Worm (Caenorhabditis elegans) whole organism, late embryonic: ENCODE measurements around the gene F53F4.7.

Experiments
- K02D7.2 ChIP-seq: sonication (generic microtip); optimal IDR thresholded peaks from 2 replicates; lab custom pipeline; 2017; ENCODE audit warnings: mild to moderate bottlenecking, missing genetic modification characterization, missing compliant biosample characterization
- Y22D7AL.16 ChIP-seq: sonication (generic microtip); optimal IDR thresholded peaks from 2 replicates; lab custom pipeline; 2016; ENCODE audit warnings: missing genetic modification characterization, missing compliant biosample characterization
- ama-1 ChIP-seq: fragments of 150-350 bp; optimal IDR thresholded peaks from 2 replicates; lab custom pipeline; 2014
- ceh-14 ChIP-seq: sonication (generic microtip); optimal IDR thresholded peaks from 2 replicates; lab custom pipeline; 2016; ENCODE audit warnings: missing genotype, missing genetic modification characterization, missing compliant biosample characterization
- ceh-18 ChIP-seq: sonication (generic microtip); optimal IDR thresholded peaks from 2 replicates; lab custom pipeline; 2016; ENCODE audit warnings: missing genetic modification characterization, missing compliant biosample characterization
- ceh-19 ChIP-seq: fragments of 200-800 bp; sonication (Bioruptor generic); optimal IDR thresholded peaks from 2 replicates; lab custom pipeline; 2018; ENCODE audit warnings: mild to moderate bottlenecking, missing genetic modification characterization, missing compliant biosample characterization
- ceh-2 ChIP-seq: sonication (generic microtip); optimal IDR thresholded peaks from 2 replicates; lab custom pipeline; 2016; ENCODE audit warnings: missing genotype, missing genetic modification characterization, missing compliant biosample characterization
- ceh-30 ChIP-seq: fragments of 150-350 bp; optimal IDR thresholded peaks from 2 replicates; lab custom pipeline; 2014; ENCODE audit warnings: missing biosample characterization, missing genetic modification characterization
- ceh-31 ChIP-seq: sonication (generic microtip); optimal IDR thresholded peaks from 2 replicates; lab custom pipeline; 2016; ENCODE audit warnings: missing genetic modification characterization, missing compliant biosample characterization
- ceh-34 ChIP-seq: sonication (generic microtip); optimal IDR thresholded peaks from 2 replicates; lab custom pipeline; 2016; ENCODE audit warnings: mild to moderate bottlenecking, missing genetic modification characterization, missing compliant biosample characterization
- ceh-48 ChIP-seq: sonication (generic microtip); optimal IDR thresholded peaks from 2 replicates; lab custom pipeline; 2016; ENCODE audit warnings: missing genetic modification characterization, inconsistent platforms, missing compliant biosample characterization
- ceh-6 ChIP-seq: fragments of 200-800 bp; sonication (Bioruptor generic); optimal IDR thresholded peaks from 2 replicates; lab custom pipeline; 2018; ENCODE audit warnings: mild to moderate bottlenecking, missing genetic modification characterization, missing compliant biosample characterization
- dmd-4 ChIP-seq: sonication (generic microtip); optimal IDR thresholded peaks from 2 replicates; lab custom pipeline; 2016; ENCODE audit warnings: borderline replicate concordance, missing genetic modification characterization, missing compliant biosample characterization
- eyg-1 ChIP-seq: sonication (generic microtip); optimal IDR thresholded peaks from 2 replicates; lab custom pipeline; 2016; ENCODE audit warnings: missing genotype, missing genetic modification characterization, missing compliant biosample characterization
- fkh-10 ChIP-seq: fragments of 150-350 bp; optimal IDR thresholded peaks from 2 replicates; lab custom pipeline; 2014; ENCODE audit warnings: missing biosample characterization, missing genetic modification reagents, missing genetic modification characterization
- hlh-13 ChIP-seq: fragments of 200-800 bp; sonication (Bioruptor generic); optimal IDR thresholded peaks from 2 replicates; lab custom pipeline; 2018; ENCODE audit warnings: mild to moderate bottlenecking, missing genetic modification characterization, missing compliant biosample characterization
- hlh-15 ChIP-seq: sonication (generic microtip); optimal IDR thresholded peaks from 2 replicates; lab custom pipeline; 2016; ENCODE audit warnings: missing genetic modification characterization, missing compliant biosample characterization
- hlh-30 ChIP-seq: sonication (generic microtip); optimal IDR thresholded peaks from 2 replicates; lab custom pipeline; 2017; ENCODE audit warnings: antibody characterized with exemption, missing genetic modification characterization, missing compliant biosample characterization; ENCODE audit not compliant: insufficient read depth
- hlh-6 ChIP-seq: sonication (generic microtip); optimal IDR thresholded peaks from 2 replicates; lab custom pipeline; 2016; ENCODE audit warnings: missing genotype, missing genetic modification characterization, missing compliant biosample characterization
- lim-6 ChIP-seq: sonication (generic microtip); optimal IDR thresholded peaks from 2 replicates; lab custom pipeline; 2016; ENCODE audit warnings: missing genetic modification characterization, missing compliant biosample characterization
- madf-2 ChIP-seq: sonication (generic microtip); optimal IDR thresholded peaks from 2 replicates; lab custom pipeline; 2017; ENCODE audit warnings: missing genetic modification characterization, missing compliant biosample characterization
- nhr-232 ChIP-seq: sonication (generic microtip); optimal IDR thresholded peaks from 2 replicates; lab custom pipeline; 2016; ENCODE audit warnings: missing genetic modification characterization, missing compliant biosample characterization
- pag-3 ChIP-seq: sonication (generic microtip); optimal IDR thresholded peaks from 2 replicates; lab custom pipeline; 2016; ENCODE audit warnings: missing compliant biosample characterization, missing genetic modification characterization, borderline replicate concordance
- pat-9 ChIP-seq: fragments of 200-800 bp; sonication (Bioruptor generic); optimal IDR thresholded peaks from 2 replicates; lab custom pipeline; 2018; ENCODE audit warnings: mild to moderate bottlenecking, missing genetic modification characterization, moderate library complexity, missing compliant biosample characterization
- pax-1 ChIP-seq: fragments of 150-350 bp; optimal IDR thresholded peaks from 2 replicates; lab custom pipeline; 2014; ENCODE audit warnings: missing biosample characterization, missing genetic modification characterization
- pros-1 ChIP-seq: fragments of 150-350 bp; optimal IDR thresholded peaks from 2 replicates; lab custom pipeline; 2014; ENCODE audit warnings: missing biosample characterization, missing genetic modification reagents, missing genetic modification characterization
- ref-2 ChIP-seq: sonication (generic microtip); optimal IDR thresholded peaks from 2 replicates; lab custom pipeline; 2016; ENCODE audit warnings: missing genetic modification characterization, missing compliant biosample characterization
- sdc-2 ChIP-seq: sonication (generic microtip); optimal IDR thresholded peaks from 2 replicates; lab custom pipeline; 2016; ENCODE audit warnings: missing genotype, missing genetic modification characterization, missing compliant biosample characterization
- sox-4 ChIP-seq: sonication (generic microtip); optimal IDR thresholded peaks from 2 replicates; lab custom pipeline; 2017; ENCODE audit warnings: mild to moderate bottlenecking, missing genetic modification characterization, inconsistent platforms, missing compliant biosample characterization
- syd-9 ChIP-seq: sonication (generic microtip); optimal IDR thresholded peaks from 2 replicates; lab custom pipeline; 2016; ENCODE audit warnings: mild to moderate bottlenecking, missing genetic modification characterization, moderate library complexity, missing compliant biosample characterization
- tbx-2 ChIP-seq: sonication (generic microtip); optimal IDR thresholded peaks from 2 replicates; lab custom pipeline; 2016; ENCODE audit warnings: missing genetic modification characterization, missing compliant biosample characterization
- tbx-7 ChIP-seq: sonication (generic microtip); optimal IDR thresholded peaks from 2 replicates; lab custom pipeline; 2016; ENCODE audit warnings: missing genotype, missing genetic modification characterization, missing compliant biosample characterization
- unc-55 ChIP-seq: sonication (generic microtip); optimal IDR thresholded peaks from 2 replicates; lab custom pipeline; 2017; ENCODE audit warnings: missing biosample characterization, missing genetic modification reagents, missing genetic modification characterization
- unc-86 ChIP-seq: sonication (generic microtip); optimal IDR thresholded peaks from 2 replicates; lab custom pipeline; 2016; ENCODE audit warnings: missing genetic modification characterization, missing compliant biosample characterization
- ztf-16 ChIP-seq: sonication (generic microtip); optimal IDR thresholded peaks from 2 replicates; lab custom pipeline; 2017; ENCODE audit warnings: missing genetic modification characterization, missing compliant biosample characterization

Gene F53F4.7

ce11 chrV:13593083-13593482, 20.7 kb downstream of the F53F4.7 start, which contains the start of gene F53F4.4:
Gene F53F4.4 (plus strand): TSS chrV:13593383.
- no peak for TF ChIP-seq tbx-7
- no peak for TF ChIP-seq nhr-232 (tag; lab: Kevin White, UChicago)
- TF ChIP-seq ama-1 (lab: Kevin White, UChicago) = no peak

DNA sequence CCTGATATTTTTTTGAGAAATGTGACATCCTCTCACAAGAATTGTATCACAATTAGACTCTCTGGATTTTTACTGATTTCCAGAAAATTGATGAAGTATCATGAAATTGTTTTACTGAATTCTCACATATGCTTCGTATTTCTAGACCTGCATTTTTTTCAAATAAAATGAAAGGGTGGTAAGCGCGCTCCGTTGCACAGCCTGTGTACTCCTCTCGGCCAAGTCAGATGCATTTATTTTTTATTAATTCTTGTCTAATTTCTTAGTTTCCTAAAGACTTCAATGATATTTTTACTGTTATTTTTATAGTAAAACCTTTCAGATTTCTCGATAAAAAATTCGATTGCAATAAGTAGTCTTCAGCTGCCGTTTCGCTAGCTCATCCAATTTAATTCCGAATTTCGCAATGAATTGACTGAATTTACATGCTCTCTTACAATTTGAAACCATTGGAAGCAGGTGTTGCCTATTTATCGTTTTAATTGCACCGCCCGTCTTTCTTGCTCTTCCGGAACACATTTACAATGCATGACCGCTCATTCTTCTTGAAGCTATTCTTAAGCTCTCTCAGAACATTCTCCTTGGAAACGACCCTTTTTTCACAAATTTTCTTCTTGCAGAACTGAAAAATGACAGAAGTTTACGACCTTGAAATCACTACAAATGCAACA, 22.1 kb downstream of the F53F4.7 start, which contains the start of gene tbcb-1:
TSS of gene tbcb-1 (plus strand) at position 621 of the 671 bp plus-strand sequence.
- TF ChIP-seq pag-3 (tag; lab: Kevin White, UChicago) (no peak), ceh-48 (no peak), ceh-34 (tag; lab: Kevin White, UChicago) (no peak), ceh-30 (tag; lab: Kevin White, UChicago) (no peak), ceh-6 (GFP tag; lab: Kevin White, UChicago) (no peak), hlh-15 (tag; lab: Kevin White, UChicago) (no peak), ztf-16 (tag; lab: Kevin White, UChicago) (no peak), ref-2 (tag; lab: Kevin White, UChicago) (no peak), pat-9 (tag; lab: Kevin White, UChicago) (no peak), pax-1 (tag; lab: Kevin White, UChicago) (no peak), sox-4 (tag; lab: Kevin White, UChicago) (no peak), hlh-13 (GFP tag; lab: Kevin White, UChicago) (no peak), unc-55 (GFP tag; lab: Kevin White, UChicago) (no peak), ceh-2 (tag; lab: Kevin White, UChicago) (no peak), sdc-2 (tag; lab: Kevin White, UChicago) (no peak), unc-86 (tag; lab: Kevin White, UChicago) (no peak), hlh-6 (tag; lab: Kevin White, UChicago) (no peak), Y22D7AL.16 (no peak), ceh-14 (tag; lab: Kevin White, UChicago) (no peak)

DNA sequence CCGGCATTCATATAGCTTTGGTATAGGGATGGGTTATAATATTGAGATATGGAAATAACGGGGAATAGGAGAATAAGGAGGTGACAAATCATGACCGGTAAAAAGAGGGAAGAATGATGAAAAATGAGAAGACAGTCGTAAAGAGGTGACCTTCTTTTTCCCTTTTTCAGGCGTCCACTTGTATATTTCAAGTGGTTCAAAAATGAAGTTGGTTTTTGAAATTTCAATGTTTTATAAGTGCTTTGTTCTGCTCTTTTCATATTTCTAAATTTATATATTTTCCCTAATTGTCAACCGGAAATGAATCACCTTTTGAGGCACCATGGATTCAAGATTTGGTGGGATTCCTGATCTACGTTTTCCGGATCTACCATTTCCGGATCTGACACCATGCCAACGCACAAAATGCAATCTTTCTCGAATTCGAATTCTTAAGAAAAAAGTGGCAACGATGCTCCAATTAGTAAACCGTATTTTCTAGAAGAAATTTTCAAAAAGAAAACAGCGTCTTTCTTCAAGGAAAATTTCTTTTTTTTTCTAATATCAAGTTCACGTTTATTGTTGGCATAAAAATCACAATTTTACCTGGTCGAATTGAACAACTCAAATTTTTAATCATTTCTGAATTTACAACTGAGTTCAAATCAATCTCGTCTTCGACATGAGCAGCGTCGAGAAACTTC, 24.1 kb downstream of the F53F4.7 start, which contains the start of the genes F53F4.2 and F53F4.18:
TSS of gene F53F4.2 (minus strand) at position 101 of the 683 bp plus-strand sequence.
TSS of gene F53F4.18 (plus strand) at position 633 of the 683 bp plus-strand sequence.
- TF ChIP-seq ceh-18 (tag; lab: Kevin White, UChicago) (no peak), ref-2 (tag; lab: Kevin White, UChicago) (no peak), syd-9 (tag; lab: Kevin White, UChicago) (no peak), lim-6 (tag; lab: Kevin White, UChicago) (no peak), hlh-30 (tag; lab: Kevin White, UChicago) (no peak), madf-2 (tag; lab: Kevin White, UChicago) (no peak), pros-1 (tag; lab: Kevin White, UChicago) (no peak), ceh-31 (tag; lab: Kevin White, UChicago) (no peak), tbx-2 (tag; lab: Kevin White, UChicago) (no peak), dmd-4 (tag; lab: Kevin White, UChicago) (no peak), ceh-2 (tag; lab: Kevin White, UChicago) (no peak), Y22D7AL.16 (no peak), tbx-7 (no peak), fkh-10 (GFP tag; lab: Kevin White, UChicago) (no peak)

ce11 chrV:13587902-13588301, 25.9 kb downstream of the F53F4.7 start, which contains the start of gene F53F4.17:
Gene F53F4.17 (plus strand): TSS chrV:13588202.
- TF ChIP-seq K02D7.2 (tag; lab: Kevin White, UChicago) = no peak
- no peak for TF ChIP-seq eyg-1 (tag; lab: Kevin White, UChicago)
- no peak for TF ChIP-seq ref-2 (tag; lab: Kevin White, UChicago)
- TF ChIP-seq ceh-19 (GFP tag; lab: Kevin White, UChicago) = no peak
- TF ChIP-seq ceh-34 (tag; lab: Kevin White, UChicago) = no peak
- no peak for TF ChIP-seq pag-3 (tag; lab: Kevin White, UChicago)
